Fruit fly (Drosophila melanogaster): ENCODE results near the gene Uros1.
A peak's percentile ranks its signal among the peaks of the same experiment; 100 is the strongest.

The Uros1 gene

DNA sequence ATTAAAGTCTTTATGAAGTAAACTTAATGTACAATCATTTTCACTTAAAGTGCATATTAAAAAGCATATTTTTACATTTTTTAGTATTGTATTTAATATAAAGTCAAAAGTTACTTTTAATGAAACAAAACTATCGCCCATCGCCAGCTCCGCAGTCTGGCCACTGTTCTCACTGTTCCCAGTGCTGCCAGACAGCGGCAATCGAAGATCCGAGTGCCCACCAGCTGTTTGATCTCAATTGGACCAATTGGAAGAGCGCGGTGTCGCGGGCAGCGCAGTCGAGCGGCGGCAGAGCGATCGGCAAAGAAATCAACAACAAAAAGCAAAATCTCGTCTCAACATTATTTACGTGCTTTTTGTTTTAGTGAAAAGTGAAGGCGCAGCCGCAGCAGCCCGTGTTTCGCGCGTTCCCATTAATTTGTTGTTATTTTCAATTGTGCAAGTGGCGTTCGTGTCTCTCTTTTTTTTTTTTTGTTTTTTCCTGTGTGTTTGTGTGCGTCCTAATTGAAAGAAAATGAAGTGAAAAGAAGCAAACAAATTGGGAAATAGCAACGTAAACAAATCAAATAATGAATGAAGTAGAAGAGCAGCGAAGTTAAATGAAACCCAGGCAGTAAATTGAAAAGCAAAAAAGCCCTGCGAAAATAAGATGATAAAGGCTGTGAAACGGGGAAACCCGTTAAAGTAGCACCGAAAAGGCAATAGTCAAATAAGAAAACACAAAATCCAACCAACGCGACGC lies 6.9 kb upstream of the Uros1 start, which contains the start of gene rdgA (continued):
- 0 out of 2 replicates have a peak, but pooled peaks have one; percentile 29 for TF ChIP-seq ato (GFP tag; IDR thresholded peaks at IDR 0.05; ENCODE audit: partially characterized antibody)
- peak; percentile 37; the same call in 2 of the 3 replicates for TF ChIP-seq vnd (GFP tag; IDR thresholded peaks at IDR 0.05; ENCODE audit: partially characterized antibody)
- TF ChIP-seq CG30403 (GFP tag; optimal IDR thresholded peaks at IDR 0.05) = peak; percentile 40
- TF ChIP-seq CG3995 (GFP tag; optimal IDR thresholded peaks at IDR 0.05) = peak; percentile 21
- TF ChIP-seq CG30020 (tag; optimal IDR thresholded peaks at IDR 0.05) = no peak
- TF ChIP-seq CG14050 (GFP tag; IDR thresholded peaks at IDR 0.05) = no peak
- TF ChIP-seq slbo (GFP tag; IDR thresholded peaks at IDR 0.05) = peak; percentile 82
- TF ChIP-seq CG10462 (GFP tag; optimal IDR thresholded peaks at IDR 0.05) = no peak
- TF ChIP-seq sqz (GFP tag; optimal IDR thresholded peaks at IDR 0.05) = peak; percentile 42
- TF ChIP-seq Stat92E (GFP tag; optimal IDR thresholded peaks at IDR 0.05) = no peak
- TF ChIP-seq CG16813 (GFP tag; IDR thresholded peaks at IDR 0.05; ENCODE audit: partially characterized antibody) = peak; percentile 63
- TF ChIP-seq Doc2 (GFP tag; IDR thresholded peaks at IDR 0.05) = no peak
- TF ChIP-seq CG2129 (GFP tag; IDR thresholded peaks at IDR 0.05; ENCODE audit: partially characterized antibody) = peak; percentile 15; the same call in 1 of the 2 replicates
- peak; percentile 8 for TF ChIP-seq CG12391 (tag; optimal IDR thresholded peaks at IDR 0.05)
- TF ChIP-seq gt (GFP tag; IDR thresholded peaks at IDR 0.05) = no peak
- peak; percentile 61 for TF ChIP-seq pzg (GFP tag; optimal IDR thresholded peaks at IDR 0.05)
- no peak for TF ChIP-seq trh (GFP tag; optimal IDR thresholded peaks at IDR 0.05)
- peak; percentile 17 for TF ChIP-seq Ets97D (GFP tag; optimal IDR thresholded peaks at IDR 0.05)
- TF ChIP-seq E2f1 (GFP tag; IDR thresholded peaks at IDR 0.05) = peak; percentile 45; the same call in 1 of the 2 replicates
- peak; percentile 51 for TF ChIP-seq Scr (GFP tag; IDR thresholded peaks at IDR 0.05; ENCODE audit: partially characterized antibody)
- TF ChIP-seq tin (GFP tag; optimal IDR thresholded peaks at IDR 0.05) = peak; percentile 8
- peak; percentile 53; the same call in 1 of the 2 replicates for TF ChIP-seq Ptx1 (GFP tag; IDR thresholded peaks at IDR 0.05)
- no peak for TF ChIP-seq fu2 (GFP tag; optimal IDR thresholded peaks at IDR 0.05)
- TF ChIP-seq ci (GFP tag; IDR thresholded peaks at IDR 0.05) = peak; percentile 70; the same call in 2 of the 3 replicates
- TF ChIP-seq Taf1 (GFP tag; IDR thresholded peaks at IDR 0.05) = 0 out of 2 replicates have a peak, but pooled peaks have one; percentile 12
- TF ChIP-seq CG6813 (GFP tag; optimal IDR thresholded peaks at IDR 0.05) = no peak
- peak; percentile 34; the same call in 1 of the 2 replicates for TF ChIP-seq Ada2b (GFP tag; IDR thresholded peaks at IDR 0.05)
- no peak for TF ChIP-seq ro (GFP tag; IDR thresholded peaks at IDR 0.05)
- TF ChIP-seq CG9817 (tag; optimal IDR thresholded peaks at IDR 0.05) = peak; percentile 23
- no peak for TF ChIP-seq cwo (GFP tag; optimal IDR thresholded peaks at IDR 0.05)
- TF ChIP-seq zfh1 (GFP tag; IDR thresholded peaks at IDR 0.05) = 0 out of 3 replicates have a peak, but pooled peaks have one; percentile 44
- TF ChIP-seq CG9932 (GFP tag; IDR thresholded peaks at IDR 0.05) = peak; percentile 82
- peak; percentile 68 for TF ChIP-seq BEAF-32 (GFP tag; optimal IDR thresholded peaks at IDR 0.05)
- TF ChIP-seq lilli (GFP tag; optimal IDR thresholded peaks at IDR 0.05) = peak; percentile 36
- TF ChIP-seq esg (GFP tag; conservative IDR thresholded peaks at IDR 0.05) = 0 out of 2 replicates have a peak, but pooled peaks have one; percentile 9
- peak; percentile 52 for TF ChIP-seq CG13287 (GFP tag; IDR thresholded peaks at IDR 0.05; ENCODE audit: partially characterized antibody)
- TF ChIP-seq Nf-YB (GFP tag; optimal IDR thresholded peaks at IDR 0.05) = peak; percentile 92
- TF ChIP-seq crp (GFP tag; optimal IDR thresholded peaks at IDR 0.05) = peak; percentile 16 to 84
- TF ChIP-seq CG7372 (GFP tag; IDR thresholded peaks at IDR 0.05) = peak; percentile 29; the same call in 1 of the 2 replicates
- no peak for TF ChIP-seq NK7.1 (GFP tag; optimal IDR thresholded peaks at IDR 0.05)
- no peak for TF ChIP-seq pho (GFP tag; optimal IDR thresholded peaks at IDR 0.05)
- peak; percentile 25 for TF ChIP-seq B-H2 (GFP tag; optimal IDR thresholded peaks at IDR 0.05)
- peak; percentile 54 for TF ChIP-seq zfh2 (GFP tag; optimal IDR thresholded peaks at IDR 0.05)
- TF ChIP-seq Dll (GFP tag; IDR thresholded peaks at IDR 0.05; ENCODE audit: partially characterized antibody) = peak; percentile 35
- peak; percentile 64; the same call in 2 of the 3 replicates for TF ChIP-seq CG34422 (GFP tag; IDR thresholded peaks at IDR 0.05)
- TF ChIP-seq inv (GFP tag; IDR thresholded peaks at IDR 0.05; ENCODE audit: partially characterized antibody) = peak; percentile 57
- no peak for TF ChIP-seq Bteb2 (GFP tag; optimal IDR thresholded peaks at IDR 0.05)

Data from whole organism, embryonic.